Worm (Caenorhabditis elegans) whole organism, L4 larva: ENCODE results near the gene grl-22.

Experiments used
- mxl-2 ChIP-seq: fragments of 200-800 bp; sonication (Bioruptor generic); conservative IDR thresholded peaks from 2 replicates; pipeline ENCODE4 v1.3.6; 2022; ENCODE audit warnings: missing genetic modification reagents, missing genetic modification characterization, missing compliant biosample characterization
- nhr-76 ChIP-seq: fragments of 150-350 bp; optimal IDR thresholded peaks from 2 replicates; lab custom pipeline; 2014; ENCODE audit warnings: missing biosample characterization, missing genetic modification characterization
- nhr-77 ChIP-seq: fragments of 150-350 bp; optimal IDR thresholded peaks from 2 replicates; lab custom pipeline; 2014; ENCODE audit warnings: missing biosample characterization, missing genetic modification characterization

ce11 chrIII:5427096-5427495 lies 13.3 kb upstream of the grl-22 start:
- no peak for TF ChIP-seq nhr-76 (tag; lab: Kevin White, UChicago)
- TF ChIP-seq nhr-77 (tag; lab: Kevin White, UChicago), result no peak
- TF ChIP-seq mxl-2 (GFP tag; lab: Robert Waterston, UW), result no peak
